Fruit fly (Drosophila melanogaster): ENCODE results near the gene Dd.
A peak's percentile ranks its signal among the peaks of the same experiment; 100 is the strongest.

Dd gene

DNA sequence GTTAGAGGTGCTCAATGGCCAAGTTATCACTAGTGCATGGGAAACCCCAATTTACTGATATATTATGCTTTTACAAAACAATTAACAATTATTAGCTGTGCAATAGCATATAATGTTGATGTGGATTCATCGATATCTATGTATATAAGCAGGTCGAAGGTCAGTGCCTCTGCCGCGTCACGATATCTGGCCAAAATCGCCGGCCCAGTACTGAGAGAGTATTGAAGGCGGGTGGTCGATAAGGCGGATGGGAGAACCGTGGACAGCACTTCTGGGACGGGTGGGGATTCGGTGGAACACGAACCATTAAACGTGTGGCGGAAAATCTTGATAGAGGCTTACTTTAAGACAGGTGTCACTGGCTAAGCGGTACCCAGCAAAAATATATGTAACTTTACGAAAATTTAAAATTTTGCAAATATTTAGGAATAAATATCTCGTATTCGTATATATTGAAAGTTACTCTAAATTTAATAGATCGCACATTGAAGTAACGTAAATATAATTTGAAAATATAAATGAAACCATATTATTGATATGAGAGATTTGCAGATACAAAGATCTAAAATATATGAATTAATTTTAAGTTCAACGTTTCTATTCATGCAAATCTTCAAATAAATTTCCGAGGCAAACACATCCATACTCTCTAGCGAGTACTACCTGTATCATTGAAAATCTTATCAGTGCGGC lies 1.4 kb downstream of the Dd start (continued):
- TF ChIP-seq ab (GFP tag; optimal IDR thresholded peaks at IDR 0.05), result no peak
- TF ChIP-seq CG30403 (GFP tag; optimal IDR thresholded peaks at IDR 0.05), result peak; percentile 12
- TF ChIP-seq GATAe (GFP tag; conservative IDR thresholded peaks at IDR 0.05), result no peak
- TF ChIP-seq Hmr (GFP tag; optimal IDR thresholded peaks at IDR 0.05), result no peak
- TF ChIP-seq nerfin-1 (tag; optimal IDR thresholded peaks at IDR 0.05), result peak; percentile 50
- TF ChIP-seq ro (GFP tag; IDR thresholded peaks at IDR 0.05), result no peak
- TF ChIP-seq ase (GFP tag; IDR thresholded peaks at IDR 0.05), result no peak
- no peak for TF ChIP-seq dmrt11E (tag; optimal IDR thresholded peaks at IDR 0.05)
- no peak for TF ChIP-seq CG15269 (tag; optimal IDR thresholded peaks at IDR 0.05)
- no peak for TF ChIP-seq Pdp1 (GFP tag; optimal IDR thresholded peaks at IDR 0.05)
- no peak for TF ChIP-seq twi (tag; optimal IDR thresholded peaks at IDR 0.05)
- no peak for TF ChIP-seq ap (GFP tag; IDR thresholded peaks at IDR 0.05)
- TF ChIP-seq sr (GFP tag; IDR thresholded peaks at IDR 0.05), result no peak
- no peak for TF ChIP-seq D (optimal IDR thresholded peaks at IDR 0.05)
- peak; percentile 34 for TF ChIP-seq D (GFP tag; optimal IDR thresholded peaks at IDR 0.05)
- TF ChIP-seq Bteb2 (GFP tag; optimal IDR thresholded peaks at IDR 0.05), result no peak
- peak; percentile 13 for TF ChIP-seq pum (GFP tag; optimal IDR thresholded peaks at IDR 0.05)
- no peak for TF ChIP-seq h (optimal IDR thresholded peaks at IDR 0.05)
- peak; percentile 46 for TF ChIP-seq CG6689 (GFP tag; IDR thresholded peaks at IDR 0.05)
- TF ChIP-seq Oli (tag; optimal IDR thresholded peaks at IDR 0.05), result no peak
- no peak for TF ChIP-seq CG8765 (GFP tag; IDR thresholded peaks at IDR 0.05)
- no peak for TF ChIP-seq CG18011 (GFP tag; optimal IDR thresholded peaks at IDR 0.05)
- no peak for TF ChIP-seq CG10543 (GFP tag; optimal IDR thresholded peaks at IDR 0.05)
- TF ChIP-seq Myb (GFP tag; optimal IDR thresholded peaks at IDR 0.05), result no peak
- no peak for TF ChIP-seq CG11398 (GFP tag; optimal IDR thresholded peaks at IDR 0.05)
- peak; percentile 44 for TF ChIP-seq Fer2 (tag; optimal IDR thresholded peaks at IDR 0.05)
- TF ChIP-seq CG12391 (tag; optimal IDR thresholded peaks at IDR 0.05), result no peak
- TF ChIP-seq lov (optimal IDR thresholded peaks at IDR 0.05), result no peak
- TF ChIP-seq lov (GFP tag; IDR thresholded peaks at IDR 0.05), result no peak
- no peak for TF ChIP-seq lbe (GFP tag; optimal IDR thresholded peaks at IDR 0.05)
- TF ChIP-seq CG12942 (GFP tag; optimal IDR thresholded peaks at IDR 0.05), result no peak
- no peak for TF ChIP-seq ash1 (GFP tag; optimal IDR thresholded peaks at IDR 0.05)
- no peak for TF ChIP-seq disco-r (GFP tag; optimal IDR thresholded peaks at IDR 0.05)
- peak; percentile 16 for TF ChIP-seq tin (GFP tag; optimal IDR thresholded peaks at IDR 0.05)
- peak; percentile 56 for TF ChIP-seq CG15011 (GFP tag; optimal IDR thresholded peaks at IDR 0.05)
- no peak for TF ChIP-seq CG3163 (GFP tag; optimal IDR thresholded peaks at IDR 0.05)
- TF ChIP-seq CG17186 (GFP tag; optimal IDR thresholded peaks at IDR 0.05), result no peak
- peak; percentile 23; the same call in 1 of the 3 replicates for TF ChIP-seq CG34422 (GFP tag; IDR thresholded peaks at IDR 0.05)
- peak; percentile 19 for TF ChIP-seq CG6654 (GFP tag; optimal IDR thresholded peaks at IDR 0.05)
- TF ChIP-seq croc (GFP tag; conservative IDR thresholded peaks at IDR 0.05), result peak; percentile 20; the same call in 1 of the 3 replicates
- TF ChIP-seq kay (GFP tag; optimal IDR thresholded peaks at IDR 0.05), result no peak
- TF ChIP-seq Doc3 (GFP tag; IDR thresholded peaks at IDR 0.05; ENCODE audit: partially characterized antibody), result no peak
- no peak for TF ChIP-seq CG8281 (tag; optimal IDR thresholded peaks at IDR 0.05)
- no peak for TF ChIP-seq Hand (GFP tag; optimal IDR thresholded peaks at IDR 0.05)
- no peak for TF ChIP-seq CG7963 (GFP tag; IDR thresholded peaks at IDR 0.05; ENCODE audit: partially characterized antibody)
- TF ChIP-seq Six4 (GFP tag; optimal IDR thresholded peaks at IDR 0.05), result no peak
- peak; percentile 31 for TF ChIP-seq Max (GFP tag; optimal IDR thresholded peaks at IDR 0.05)
- no peak for TF ChIP-seq Dip2 (GFP tag; IDR thresholded peaks at IDR 0.05)
- TF ChIP-seq CG31365 (tag; optimal IDR thresholded peaks at IDR 0.05), result no peak
- TF ChIP-seq CG10431 (GFP tag; optimal IDR thresholded peaks at IDR 0.05), result no peak
- TF ChIP-seq MTF-1 (GFP tag; optimal IDR thresholded peaks at IDR 0.05; ENCODE audit: borderline replicate concordance), result no peak

Measured in whole organism, embryonic.